Worm (Caenorhabditis elegans) whole organism, L3 larva: Measurements from ENCODE around the gene cki-2.

ENCODE experiments used
- ceh-82 ChIP-seq: fragments of 150-350 bp; optimal IDR thresholded peaks from 2 replicates; lab custom pipeline; 2014; ENCODE audit warnings: missing biosample characterization, missing genetic modification characterization
- daf-12 ChIP-seq: fragments of 150-350 bp; optimal IDR thresholded peaks from 2 replicates; lab custom pipeline; 2014; ENCODE audit warnings: missing biosample characterization, missing genetic modification reagents, missing genetic modification characterization
- fos-1 ChIP-seq: fragments of 150-350 bp; optimal IDR thresholded peaks from 2 replicates; lab custom pipeline; 2014; ENCODE audit warnings: missing biosample characterization, missing genetic modification characterization
- hmg-11 ChIP-seq: sonication (generic microtip); optimal IDR thresholded peaks from 2 replicates; lab custom pipeline; 2016; ENCODE audit warnings: missing genetic modification characterization, missing compliant biosample characterization
- jun-1 ChIP-seq: fragments of 150-350 bp; optimal IDR thresholded peaks from 2 replicates; lab custom pipeline; 2014; ENCODE audit warnings: missing biosample characterization, missing genetic modification reagents, missing genetic modification characterization
- lin-15B ChIP-seq: fragments of 150-350 bp; optimal IDR thresholded peaks from 2 replicates; lab custom pipeline; 2014; ENCODE audit warnings: missing biosample characterization, missing genetic modification characterization
- mdl-1 ChIP-seq: fragments of 150-350 bp; optimal IDR thresholded peaks from 2 replicates; lab custom pipeline; 2014; ENCODE audit warnings: missing biosample characterization, missing genetic modification characterization
- nhr-77 ChIP-seq: fragments of 150-350 bp; optimal IDR thresholded peaks from 2 replicates; lab custom pipeline; 2014; ENCODE audit warnings: missing biosample characterization, missing genetic modification characterization
- pha-4 ChIP-seq: fragments of 150-350 bp; optimal IDR thresholded peaks from 2 replicates; lab custom pipeline; 2014; ENCODE audit warnings: missing biosample characterization, missing genetic modification reagents, missing genetic modification characterization
- tbx-2 ChIP-seq: sonication (generic microtip); optimal IDR thresholded peaks from 2 replicates; lab custom pipeline; 2016; ENCODE audit warnings: mild to moderate bottlenecking, missing genetic modification characterization, missing compliant biosample characterization
- ztf-4 ChIP-seq: fragments of 150-350 bp; optimal IDR thresholded peaks from 2 replicates; lab custom pipeline; 2014; ENCODE audit warnings: missing biosample characterization, missing genetic modification characterization

- TF ChIP-seq tbx-2 (tag; lab: Kevin White, UChicago), result no peak
- no peak for TF ChIP-seq hmg-11 (tag; lab: Kevin White, UChicago)
- TF ChIP-seq lin-15B (tag; lab: Kevin White, UChicago), result no peak
- no peak for TF ChIP-seq pha-4 (tag; lab: Kevin White, UChicago)
- TF ChIP-seq jun-1, result no peak
- TF ChIP-seq nhr-77 (tag; lab: Kevin White, UChicago), result no peak
- TF ChIP-seq daf-12 (tag; lab: Kevin White, UChicago), result no peak
- no peak for TF ChIP-seq ceh-82 (tag; lab: Kevin White, UChicago)
- TF ChIP-seq mdl-1 (tag; lab: Kevin White, UChicago), result no peak
- no peak for TF ChIP-seq ztf-4 (tag; lab: Kevin White, UChicago)
- TF ChIP-seq fos-1, result no peak
These were observed 13.3 kb downstream of the cki-2 start for ce11 chrII:7829616-7830015.
